Fruit fly (Drosophila melanogaster) whole organism, wandering third instar larva: Measurements from ENCODE around the gene SoxN.

Experiments used
- CG32264 ChIP-seq: fragments of 200-800 bp; sonication (Bioruptor generic); optimal IDR thresholded peaks from 2 replicates; lab custom pipeline; 2016; ENCODE audit warnings: missing biosample characterization, missing genetic modification characterization
- CG9705 ChIP-seq: fragments of 200-800 bp; sonication (Bioruptor generic); optimal IDR thresholded peaks from 2 replicates; lab custom pipeline; 2018; ENCODE audit warnings: missing biosample characterization, mild to moderate bottlenecking, missing genetic modification characterization
- CrebA ChIP-seq: fragments of 200-800 bp; sonication (Bioruptor generic); optimal IDR thresholded peaks from 2 replicates; lab custom pipeline; 2016; ENCODE audit warnings: missing biosample characterization, mild to moderate bottlenecking, missing genetic modification characterization, borderline replicate concordance
- Dfd ChIP-seq: fragments of >200 bp; optimal IDR thresholded peaks from 2 replicates; lab custom pipeline; 2017; ENCODE audit warnings: missing biosample characterization, missing genetic modification characterization
- GATAd ChIP-seq: sonication (Bioruptor generic); optimal IDR thresholded peaks from 2 replicates; lab custom pipeline; 2016; ENCODE audit warnings: missing biosample characterization, missing genetic modification characterization
- HLH106 ChIP-seq: fragments of 200-800 bp; optimal IDR thresholded peaks from 3 replicates; lab custom pipeline; 2019; ENCODE audit warnings: missing biosample characterization, mild to moderate bottlenecking, missing genetic modification characterization, moderate library complexity
- Hnf4 ChIP-seq: fragments of 200-800 bp; sonication (Bioruptor generic); optimal IDR thresholded peaks from 2 replicates; lab custom pipeline; 2016; ENCODE audit warnings: missing biosample characterization, mild to moderate bottlenecking, missing genetic modification characterization
- Hr78 ChIP-seq: fragments of >200 bp; optimal IDR thresholded peaks from 2 replicates; lab custom pipeline; 2017; ENCODE audit warnings: missing biosample characterization, missing genetic modification characterization
- Mio ChIP-seq: sonication (Bioruptor generic); optimal IDR thresholded peaks from 2 replicates; lab custom pipeline; 2016; ENCODE audit warnings: missing biosample characterization, missing genetic modification characterization
- Myc ChIP-seq: fragments of >200 bp; optimal IDR thresholded peaks from 2 replicates; lab custom pipeline; 2017
- N ChIP-seq: fragments of >200 bp; optimal IDR thresholded peaks from 2 replicates; lab custom pipeline; 2018; ENCODE audit warnings: missing biosample characterization, missing external identifiers, missing genetic modification characterization
- OdsH ChIP-seq: fragments of 200-800 bp; sonication (Bioruptor generic); optimal IDR thresholded peaks from 2 replicates; lab custom pipeline; 2016; ENCODE audit warnings: missing biosample characterization, mild to moderate bottlenecking, missing genetic modification characterization
- Rel ChIP-seq, 2 experiments: fragments of 200-800 bp; sonication (Bioruptor generic) in 1 of 2; optimal IDR thresholded peaks; 2 replicates in 1 of 2; 3 replicates in 1 of 2; lab custom pipeline; 2016 to 2019; ENCODE audit warnings: mild to moderate bottlenecking in 2 of 2, missing biosample characterization in 2 of 2, missing genetic modification characterization in 2 of 2, moderate library complexity in 1 of 2
- Sp1 ChIP-seq: fragments of 200-800 bp; sonication (Bioruptor generic); optimal IDR thresholded peaks from 3 replicates; lab custom pipeline; 2019; ENCODE audit warnings: missing biosample characterization, mild to moderate bottlenecking, missing genetic modification characterization, moderate library complexity
- br ChIP-seq: fragments of 200-800 bp; sonication (Bioruptor generic); optimal IDR thresholded peaks from 2 replicates; lab custom pipeline; 2016; ENCODE audit warnings: missing biosample characterization, missing genetic modification characterization
- dl ChIP-seq, 2 experiments: fragments of 175-275, 200-275 bp in 1 of 2; fragments of 200-275 bp in 1 of 2; sonication (Bioruptor generic); optimal IDR thresholded peaks; lab custom pipeline; 2018; ENCODE audit warnings: mild to moderate bottlenecking in 2 of 2, missing biosample characterization in 2 of 2, missing genetic modification characterization in 2 of 2, moderate library complexity in 2 of 2; ENCODE audit not compliant: partially characterized antibody in 2 of 2, insufficient read depth in 1 of 2
- dmrt93B ChIP-seq: fragments of 200-800 bp; sonication (Bioruptor generic); optimal IDR thresholded peaks from 2 replicates; lab custom pipeline; 2018; ENCODE audit warnings: missing biosample characterization, mild to moderate bottlenecking, missing genetic modification characterization
- dsf ChIP-seq: sonication (Bioruptor generic); optimal IDR thresholded peaks from 2 replicates; lab custom pipeline; 2016; ENCODE audit warnings: missing biosample characterization, missing genetic modification characterization, borderline replicate concordance
- ey ChIP-seq: fragments of 200-800 bp; sonication (Bioruptor generic); optimal IDR thresholded peaks from 2 replicates; lab custom pipeline; 2016; ENCODE audit warnings: missing biosample characterization, missing genetic modification characterization
- fru ChIP-seq: fragments of 200-800 bp; sonication (Bioruptor generic); optimal IDR thresholded peaks from 3 replicates; lab custom pipeline; 2016; ENCODE audit warnings: missing biosample characterization, mild to moderate bottlenecking, missing genetic modification characterization
- h ChIP-seq: fragments of 200-800 bp; sonication (Bioruptor generic); optimal IDR thresholded peaks from 3 replicates; lab custom pipeline; 2016; ENCODE audit warnings: missing biosample characterization, mild to moderate bottlenecking, missing genetic modification characterization
- jim ChIP-seq: fragments of 175-275, 200-325 bp; sonication (Bioruptor generic); optimal IDR thresholded peaks from 2 replicates; lab custom pipeline; 2016; ENCODE audit warnings: missing biosample characterization, mild to moderate bottlenecking, missing genetic modification characterization
- psq ChIP-seq: fragments of 200-800 bp; sonication (Bioruptor generic); optimal IDR thresholded peaks from 3 replicates; lab custom pipeline; 2017; ENCODE audit warnings: missing biosample characterization, mild to moderate bottlenecking, missing genetic modification characterization, moderate library complexity
- rgr ChIP-seq: fragments of 200-800 bp; sonication (Bioruptor generic); optimal IDR thresholded peaks from 3 replicates; lab custom pipeline; 2016; ENCODE audit warnings: missing biosample characterization, mild to moderate bottlenecking, missing genetic modification characterization
- sage ChIP-seq: fragments of 200-800 bp; sonication (Bioruptor generic); optimal IDR thresholded peaks from 2 replicates; lab custom pipeline; 2016; ENCODE audit warnings: missing biosample characterization, mild to moderate bottlenecking, missing genetic modification characterization
- sv ChIP-seq: fragments of 200-800 bp; sonication (Bioruptor generic); optimal IDR thresholded peaks from 3 replicates; lab custom pipeline; 2016; ENCODE audit warnings: missing biosample characterization, missing genetic modification characterization
- usp ChIP-seq: fragments of >200 bp; optimal IDR thresholded peaks from 2 replicates; lab custom pipeline; 2017; ENCODE audit warnings: missing biosample characterization, missing genetic modification characterization
- woc ChIP-seq: sonication (Bioruptor generic); optimal IDR thresholded peaks from 2 replicates; lab custom pipeline; 2016; ENCODE audit warnings: missing biosample characterization, mild to moderate bottlenecking, missing genetic modification characterization

SoxN gene

dm6 chr2L:8862476-8862875 is 37.0 kb downstream of the SoxN start, which contains the start of gene CG32986:
Gene CG32986, plus strand, starts transcription at chr2L:8862776.
- TF ChIP-seq br (GFP tag; lab: Kevin White, UChicago) (no peak), h (GFP tag; lab: Kevin White, UChicago) (no peak), sv (no peak), CrebA (GFP tag; lab: Kevin White, UChicago) (no peak), N (GFP tag; lab: Kevin White, UChicago) (no peak), usp (no peak), Myc (lab: Kevin White, UChicago) (no peak), Dfd (no peak), sage (GFP tag; lab: Kevin White, UChicago) (no peak), dmrt93B (GFP tag; lab: Kevin White, UChicago) (no peak), jim (GFP tag; lab: Kevin White, UChicago) (no peak), Mio (no peak), Hr78 (GFP tag; lab: Kevin White, UChicago) (no peak), rgr (GFP tag; lab: Kevin White, UChicago) (no peak)

- no peak for TF ChIP-seq Hr78 (GFP tag; lab: Kevin White, UChicago)
- no peak for TF ChIP-seq usp
- TF ChIP-seq, all 38 proteins: peak for 0
These were observed 38.1 kb downstream of the SoxN start, which contains the start of gene CG32987 for dm6 chr2L:8863511-8863910. Gene CG32987, plus strand, starts transcription at chr2L:8863811.

- no peak for TF ChIP-seq ey (GFP tag; lab: Kevin White, UChicago)
- no peak for TF ChIP-seq OdsH (GFP tag; lab: Kevin White, UChicago)
- no peak for TF ChIP-seq sage (GFP tag; lab: Kevin White, UChicago)
- no peak for TF ChIP-seq sv
- no peak for TF ChIP-seq h (GFP tag; lab: Kevin White, UChicago)
- no peak for TF ChIP-seq psq (GFP tag; lab: Kevin White, UChicago)
- TF ChIP-seq HLH106 (tag; lab: Kevin White, UChicago), result no peak
- TF ChIP-seq fru (GFP tag; lab: Kevin White, UChicago), result no peak
These were observed 39.1 kb downstream of the SoxN start, which contains the start of gene CG32988 for dm6 chr2L:8864564-8864963. Gene CG32988, plus strand, starts transcription at chr2L:8864864.

dm6 chr2L:8865550-8865949 is 40.1 kb downstream of the SoxN start, which contains the start of gene CG32983:
Gene CG32983, plus strand, starts transcription at chr2L:8865850.
- TF ChIP-seq Hr78 (GFP tag; lab: Kevin White, UChicago) (no peak), dsf (GFP tag; lab: Kevin White, UChicago) (no peak), dl (GFP tag; optimal IDR thresholded peaks at IDR 0.05; lab: Kevin White, UChicago; ENCODE audit: insufficient read depth in 1 of 2, partially characterized antibody in 2 of 2) (no peak), GATAd (no peak), CG9705 (GFP tag; lab: Kevin White, UChicago) (no peak), br (GFP tag; lab: Kevin White, UChicago) (no peak), Rel (GFP tag; optimal IDR thresholded peaks at IDR 0.05; lab: Kevin White, UChicago) (no peak), Rel (tag; optimal IDR thresholded peaks at IDR 0.05; lab: Kevin White, UChicago) (no peak), dmrt93B (GFP tag; lab: Kevin White, UChicago) (no peak), psq (GFP tag; lab: Kevin White, UChicago) (no peak), usp (no peak), sage (GFP tag; lab: Kevin White, UChicago) (no peak), sv (no peak), Myc (lab: Kevin White, UChicago) (no peak)

- TF ChIP-seq sv, result no peak
- no peak for TF ChIP-seq dl (GFP tag; optimal IDR thresholded peaks at IDR 0.05; lab: Kevin White, UChicago; ENCODE audit: insufficient read depth in 1 of 2, partially characterized antibody in 2 of 2)
- no peak for TF ChIP-seq Hnf4 (GFP tag; lab: Kevin White, UChicago)
- no peak for TF ChIP-seq usp
These were observed 41.0 kb downstream of the SoxN start, which contains the start of gene CG9483 for dm6 chr2L:8866467-8866866. Gene CG9483, plus strand, starts transcription at chr2L:8866767.

- no peak for TF ChIP-seq CG32264 (GFP tag; lab: Kevin White, UChicago)
- no peak for TF ChIP-seq woc (GFP tag; lab: Kevin White, UChicago)
- no peak for TF ChIP-seq dsf (GFP tag; lab: Kevin White, UChicago)
- no peak for TF ChIP-seq h (GFP tag; lab: Kevin White, UChicago)
- no peak for TF ChIP-seq sv
- no peak for TF ChIP-seq fru (GFP tag; lab: Kevin White, UChicago)
- no peak for TF ChIP-seq Sp1
- TF ChIP-seq usp, result no peak
- no peak for TF ChIP-seq OdsH (GFP tag; lab: Kevin White, UChicago)
These were observed 46.2 kb downstream of the SoxN start for dm6 chr2L:8871677-8872076.
